Worm (Caenorhabditis elegans): ENCODE data around the gene rga-1.

DNA sequence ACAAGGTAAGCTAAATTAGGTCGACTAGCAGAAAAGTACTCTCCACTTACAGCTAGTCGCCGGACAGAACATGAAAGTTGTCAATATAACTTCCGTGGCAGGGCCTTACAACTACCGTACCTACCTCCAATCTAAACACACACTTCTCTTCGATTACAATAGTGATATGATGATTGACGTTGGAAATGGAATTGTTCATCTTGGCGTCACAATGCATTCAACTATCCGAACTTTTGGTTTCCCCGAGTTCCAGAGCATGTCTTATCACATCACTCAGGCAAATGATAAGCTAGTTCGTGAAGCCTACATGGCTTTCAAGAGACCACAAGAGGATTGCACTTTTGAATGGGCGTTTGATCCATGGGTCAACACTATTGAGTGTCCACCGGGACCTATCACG is 37.4 kb upstream of the rga-1 start:
- TF ChIP-seq scrt-1 (GFP tag; IDR thresholded peaks at IDR 0.05): no peak
- TF ChIP-seq ama-1 (optimal IDR thresholded peaks at IDR 0.05): no peak
- no peak for TF ChIP-seq pes-1 (GFP tag; IDR thresholded peaks at IDR 0.05)
- no peak for TF ChIP-seq ets-7 (tag; optimal IDR thresholded peaks at IDR 0.05)
- TF ChIP-seq tra-4 (tag; optimal IDR thresholded peaks at IDR 0.05): no peak
- TF ChIP-seq hnd-1 (tag; optimal IDR thresholded peaks at IDR 0.05): no peak
- TF ChIP-seq ceh-13 (GFP tag; optimal IDR thresholded peaks at IDR 0.05): no peak
- no peak for TF ChIP-seq ceh-36 (tag; optimal IDR thresholded peaks at IDR 0.05)
- no peak for TF ChIP-seq tbx-37 (GFP tag; conservative IDR thresholded peaks at IDR 0.05)
- TF ChIP-seq aly-1 (tag; optimal IDR thresholded peaks at IDR 0.05): no peak
- TF ChIP-seq tbx-11 (GFP tag; IDR thresholded peaks at IDR 0.05): no peak
- TF ChIP-seq flt-1 (GFP tag; IDR thresholded peaks at IDR 0.05): no peak

All from whole organism, early embryonic.